Fruit fly (Drosophila melanogaster): Measurements from ENCODE around the gene Bdbt.

The Bdbt gene

dm6 chr3R:21118784-21119183 is at the start of gene Bdbt (continued):
- TF ChIP-seq Awh (GFP tag; IDR thresholded peaks at IDR 0.05) = no peak
- no peak for TF ChIP-seq wor (GFP tag; IDR thresholded peaks at IDR 0.05)
- no peak for TF ChIP-seq CG8924 (tag; optimal IDR thresholded peaks at IDR 0.05)
- peak; percentile 40 for TF ChIP-seq fu2 (GFP tag; optimal IDR thresholded peaks at IDR 0.05)
- no peak for TF ChIP-seq eve (GFP tag; optimal IDR thresholded peaks at IDR 0.05)
- peak; percentile 28 for TF ChIP-seq Hr3 (GFP tag; optimal IDR thresholded peaks at IDR 0.05)
- TF ChIP-seq sima (GFP tag; optimal IDR thresholded peaks at IDR 0.05) = no peak
- TF ChIP-seq CG7839 (tag; optimal IDR thresholded peaks at IDR 0.05) = no peak
- TF ChIP-seq ac (GFP tag; optimal IDR thresholded peaks at IDR 0.05) = no peak
- TF ChIP-seq Ssrp (tag; optimal IDR thresholded peaks at IDR 0.05) = peak; percentile 32
- no peak for TF ChIP-seq CG12744 (GFP tag; optimal IDR thresholded peaks at IDR 0.05)
- no peak for TF ChIP-seq fd102C (GFP tag; optimal IDR thresholded peaks at IDR 0.05)
- no peak for TF ChIP-seq E2f1 (GFP tag; IDR thresholded peaks at IDR 0.05)
- no peak for TF ChIP-seq CG18476 (GFP tag; optimal IDR thresholded peaks at IDR 0.05)
- no peak for TF ChIP-seq PHDP (tag; optimal IDR thresholded peaks at IDR 0.05)
- TF ChIP-seq slbo (GFP tag; IDR thresholded peaks at IDR 0.05) = peak; percentile 68
- TF ChIP-seq CG8765 (GFP tag; IDR thresholded peaks at IDR 0.05) = no peak
- no peak for TF ChIP-seq CG11398 (GFP tag; optimal IDR thresholded peaks at IDR 0.05)
- TF ChIP-seq CG34422 (GFP tag; IDR thresholded peaks at IDR 0.05) = peak; percentile 52; the same call in 1 of the 3 replicates
- TF ChIP-seq CG17361 (GFP tag; IDR thresholded peaks at IDR 0.05) = no peak
- TF ChIP-seq Ada2b (GFP tag; IDR thresholded peaks at IDR 0.05) = 0 out of 2 replicates have a peak, but pooled peaks have one; percentile 38
- TF ChIP-seq CG18599 (GFP tag; optimal IDR thresholded peaks at IDR 0.05) = no peak
- no peak for TF ChIP-seq lmd (GFP tag; IDR thresholded peaks at IDR 0.05)
- TF ChIP-seq rib (GFP tag; IDR thresholded peaks at IDR 0.05) = peak; percentile 42; the same call in 1 of the 2 replicates
- peak; percentile 96 for TF ChIP-seq CG7963 (GFP tag; IDR thresholded peaks at IDR 0.05; ENCODE audit: partially characterized antibody)
- TF ChIP-seq CG1602 (GFP tag; optimal IDR thresholded peaks at IDR 0.05) = peak; percentile 31
- TF ChIP-seq grau (tag; optimal IDR thresholded peaks at IDR 0.05) = no peak
- peak; percentile 16 for TF ChIP-seq CG17186 (GFP tag; optimal IDR thresholded peaks at IDR 0.05)
- TF ChIP-seq caup (GFP tag; optimal IDR thresholded peaks at IDR 0.05; ENCODE audit: severe bottlenecking) = no peak
- peak; percentile 77 for TF ChIP-seq sens (GFP tag)
- TF ChIP-seq Dfd (GFP tag; optimal IDR thresholded peaks at IDR 0.05) = peak in 1 of 2 experiments; percentile 17
- peak; percentile 79 for TF ChIP-seq CG13287 (GFP tag; IDR thresholded peaks at IDR 0.05; ENCODE audit: partially characterized antibody)
- TF ChIP-seq Rfx (GFP tag; IDR thresholded peaks at IDR 0.05) = peak; percentile 25; the same call in 1 of the 2 replicates
- TF ChIP-seq CG9876 (GFP tag; optimal IDR thresholded peaks at IDR 0.05) = no peak
- TF ChIP-seq CG12071 (GFP tag; optimal IDR thresholded peaks at IDR 0.05) = no peak
- TF ChIP-seq NC2α (GFP tag; optimal IDR thresholded peaks at IDR 0.05) = no peak
- no peak for TF ChIP-seq jigr1 (GFP tag; IDR thresholded peaks at IDR 0.05)
- no peak for TF ChIP-seq Tbp (GFP tag; optimal IDR thresholded peaks at IDR 0.05)
- TF ChIP-seq CG10321 (GFP tag; IDR thresholded peaks at IDR 0.05) = no peak
- peak; percentile 49; the same call in 1 of the 2 replicates for TF ChIP-seq CG14014 (GFP tag; IDR thresholded peaks at IDR 0.05)
- no peak for TF ChIP-seq Doc2 (GFP tag; IDR thresholded peaks at IDR 0.05)
- no peak for TF ChIP-seq stc (GFP tag; IDR thresholded peaks at IDR 0.05)
- TF ChIP-seq Camta (GFP tag; optimal IDR thresholded peaks at IDR 0.05) = no peak
- no peak for TF ChIP-seq eyg (GFP tag; optimal IDR thresholded peaks at IDR 0.05)
- no peak for TF ChIP-seq crp (GFP tag; optimal IDR thresholded peaks at IDR 0.05)
- no peak for TF ChIP-seq corto (GFP tag; optimal IDR thresholded peaks at IDR 0.05)
- TF ChIP-seq mirr (GFP tag; optimal IDR thresholded peaks at IDR 0.05) = no peak
- peak; percentile 13 for TF ChIP-seq Sry-δ (GFP tag; optimal IDR thresholded peaks at IDR 0.05)
- TF ChIP-seq CG17912 (GFP tag; optimal IDR thresholded peaks at IDR 0.05) = no peak
- no peak for TF ChIP-seq maf-S (GFP tag; optimal IDR thresholded peaks at IDR 0.05)
- peak; percentile 7 for TF ChIP-seq CG10267 (tag; optimal IDR thresholded peaks at IDR 0.05)
- TF ChIP-seq pfk (GFP tag; optimal IDR thresholded peaks at IDR 0.05) = no peak
